Fruit fly (Drosophila melanogaster): ENCODE data around the gene CG33939.

- no peak for TF ChIP-seq h (GFP tag; optimal IDR thresholded peaks at IDR 0.05)
- no peak for TF ChIP-seq Hr83 (GFP tag; optimal IDR thresholded peaks at IDR 0.05; ENCODE audit: poor library complexity, severe bottlenecking)
Observed at dm6 chrX:19163446-19163845, 11.3 kb downstream of the CG33939 start.
